Fruit fly (Drosophila melanogaster) whole organism, pupa: ENCODE data around the gene fwe.

Source experiments
- CG10348 ChIP-seq: fragments of 200-800 bp; sonication (Bioruptor generic); IDR thresholded peaks from 2 replicates; pipeline ENCODE4 v1.3.6; 2022; ENCODE audit warnings: missing biosample characterization, missing genetic modification characterization
- CG12605 ChIP-seq: fragments of 200-800 bp; sonication (Bioruptor generic); IDR thresholded peaks from 2 replicates; pipeline ENCODE4 v1.3.6; 2022; ENCODE audit warnings: missing biosample characterization, missing genetic modification characterization
- CG13204 ChIP-seq: fragments of 200-800 bp; sonication (Bioruptor generic); optimal IDR thresholded peaks from 2 replicates; lab custom pipeline; 2018; ENCODE audit warnings: missing biosample characterization, mild to moderate bottlenecking, missing genetic modification characterization, moderate library complexity
- CG14655 ChIP-seq: fragments of 200-800 bp; sonication (Bioruptor generic); optimal IDR thresholded peaks from 3 replicates; lab custom pipeline; 2017; ENCODE audit warnings: mild to moderate bottlenecking, missing biosample characterization, missing genetic modification reagents, missing genetic modification characterization
- CG15710 ChIP-seq: fragments of 200-800 bp; sonication (Bioruptor generic); optimal IDR thresholded peaks from 2 replicates; lab custom pipeline; 2018; ENCODE audit warnings: missing biosample characterization, mild to moderate bottlenecking, missing genetic modification characterization, moderate library complexity
- CG17806 ChIP-seq: fragments of 200-800 bp; sonication (Bioruptor generic); optimal IDR thresholded peaks from 2 replicates; lab custom pipeline; 2018; ENCODE audit warnings: missing biosample characterization, mild to moderate bottlenecking, missing genetic modification characterization, moderate library complexity
- CG32121 ChIP-seq: fragments of 200-800 bp; sonication (Bioruptor generic); IDR thresholded peaks from 2 replicates; pipeline ENCODE4 v1.3.6; 2022; ENCODE audit warnings: missing biosample characterization, missing genetic modification characterization
- CG34367 ChIP-seq: fragments of 200-800 bp; sonication (Bioruptor generic); optimal IDR thresholded peaks from 2 replicates; lab custom pipeline; 2018; ENCODE audit warnings: missing biosample characterization, mild to moderate bottlenecking, missing genetic modification characterization
- CG4496 ChIP-seq: fragments of 200-800 bp; sonication (Bioruptor generic); IDR thresholded peaks from 3 replicates; pipeline ENCODE4 v1.3.6; 2022; ENCODE audit warnings: missing biosample characterization, missing genetic modification characterization
- CG8159 ChIP-seq: fragments of 200-800 bp; sonication (Bioruptor generic); optimal IDR thresholded peaks from 3 replicates; lab custom pipeline; 2018; ENCODE audit warnings: missing biosample characterization, mild to moderate bottlenecking, missing genetic modification characterization, moderate library complexity
- CG8301 ChIP-seq: fragments of 200-800 bp; sonication (Bioruptor generic); optimal IDR thresholded peaks from 2 replicates; lab custom pipeline; 2018; ENCODE audit warnings: missing biosample characterization, mild to moderate bottlenecking, missing genetic modification characterization
- CG9948 ChIP-seq: fragments of 200-800 bp; sonication (Bioruptor generic); optimal IDR thresholded peaks from 2 replicates; lab custom pipeline; 2018; ENCODE audit warnings: missing biosample characterization, mild to moderate bottlenecking, missing genetic modification characterization, moderate library complexity
- D1 ChIP-seq: fragments of 200-800 bp; sonication (Bioruptor generic); optimal IDR thresholded peaks from 2 replicates; lab custom pipeline; 2018; ENCODE audit warnings: missing biosample characterization, mild to moderate bottlenecking, missing genetic modification characterization, moderate library complexity
- EcR ChIP-seq: fragments of 200-800 bp; sonication (Bioruptor generic); optimal IDR thresholded peaks from 3 replicates; lab custom pipeline; 2019; ENCODE audit warnings: missing biosample characterization, missing genetic modification characterization, mild to moderate bottlenecking, moderate library complexity, missing genetic modification reagents
- Ets98B ChIP-seq: fragments of 200-800 bp; sonication (Bioruptor generic); IDR thresholded peaks from 2 replicates; pipeline ENCODE4 v1.3.6; 2022; ENCODE audit warnings: missing biosample characterization, missing genetic modification characterization
- Pif1A ChIP-seq: fragments of 200-800 bp; sonication (Bioruptor generic); optimal IDR thresholded peaks from 3 replicates; lab custom pipeline; 2016; ENCODE audit warnings: missing biosample characterization, missing genetic modification characterization
- Pif1B ChIP-seq: fragments of 200-800 bp; sonication (Bioruptor generic); optimal IDR thresholded peaks from 3 replicates; lab custom pipeline; 2016; ENCODE audit warnings: missing biosample characterization, missing genetic modification characterization
- Snoo ChIP-seq: fragments of 200-800 bp; sonication (Bioruptor generic); optimal IDR thresholded peaks from 3 replicates; lab custom pipeline; 2017; ENCODE audit warnings: missing biosample characterization, mild to moderate bottlenecking, missing genetic modification characterization, inconsistent platforms
- fd96Ca ChIP-seq: fragments of 200-800 bp; sonication (Bioruptor generic); IDR thresholded peaks from 3 replicates; pipeline ENCODE4 v1.3.6; 2022; ENCODE audit warnings: missing biosample characterization, missing genetic modification characterization
- gl ChIP-seq: fragments of 200-800 bp; sonication (Bioruptor generic); optimal IDR thresholded peaks from 2 replicates; lab custom pipeline; 2018; ENCODE audit warnings: missing biosample characterization, mild to moderate bottlenecking, missing genetic modification characterization
- rn ChIP-seq: fragments of 200-800 bp; sonication (Bioruptor generic); IDR thresholded peaks from 2 replicates; pipeline ENCODE4 v1.3.6; 2022; ENCODE audit warnings: missing biosample characterization, missing genetic modification characterization

The fwe gene

DNA sequence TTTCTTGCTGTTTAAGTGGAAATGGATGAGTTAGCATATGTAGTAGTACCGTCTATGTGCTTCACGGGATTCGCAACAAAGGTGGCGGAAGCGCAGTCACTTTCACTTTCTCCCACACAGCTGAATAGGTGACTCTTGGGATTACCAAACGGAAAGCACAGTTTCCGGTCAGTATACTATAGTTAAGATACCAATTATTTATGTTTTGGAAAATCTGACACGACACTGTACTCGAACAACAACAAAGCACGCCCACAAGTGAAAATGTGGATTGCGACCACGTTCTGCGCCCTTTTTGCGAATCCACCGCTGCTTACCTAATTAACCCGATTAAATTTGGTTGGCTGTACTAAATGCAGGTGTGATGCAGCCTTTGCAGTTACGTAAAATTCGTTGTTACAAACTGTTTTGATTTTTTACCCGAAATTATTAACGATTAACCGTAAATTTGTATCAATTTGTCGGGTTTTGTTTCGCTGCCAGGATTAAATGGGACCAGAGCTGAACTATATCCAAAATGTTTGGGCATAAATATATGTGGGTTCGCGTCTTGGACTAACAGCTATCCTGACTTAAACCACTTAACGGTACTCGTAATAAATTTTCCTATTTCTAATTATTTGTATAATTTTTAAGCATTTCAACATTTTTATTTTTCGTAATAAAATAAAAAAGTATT is 18.8 kb upstream of the fwe start, which contains the start of gene CG18081:
Gene CG18081, minus strand, starts transcription at position 512 of the 679 bp plus-strand sequence.
- no peak for TF ChIP-seq fd96Ca (GFP tag; lab: Robert Waterston, UW)
- no peak for TF ChIP-seq EcR (GFP tag; lab: Kevin White, UChicago)
- peak; percentile 68 for TF ChIP-seq D1 (tag; lab: Kevin White, UChicago)
- no peak for TF ChIP-seq CG34367 (tag; lab: Kevin White, UChicago)
- no peak for TF ChIP-seq gl (tag; lab: Kevin White, UChicago)

- TF ChIP-seq Snoo (tag; lab: Kevin White, UChicago) (no peak), CG9948 (no peak), CG15710 (tag; lab: Kevin White, UChicago) (no peak), CG4496 (GFP tag; lab: Robert Waterston, UW) (no peak), Pif1B (no peak), CG17806 (tag; lab: Kevin White, UChicago) (no peak), fd96Ca (GFP tag; lab: Robert Waterston, UW) (no peak), CG13204 (GFP tag; lab: Kevin White, UChicago) (no peak), CG34367 (tag; lab: Kevin White, UChicago) (no peak), D1 (tag; lab: Kevin White, UChicago) (no peak), CG10348 (no peak), CG8159 (no peak), CG32121 (no peak), CG12605 (GFP tag; lab: Robert Waterston, UW) (no peak), CG14655 (GFP tag; lab: Kevin White, UChicago) (no peak), gl (tag; lab: Kevin White, UChicago) (no peak)
- TF ChIP-seq, all 21 proteins: peak for 0
These were observed 15.9 kb upstream of the fwe start, which contains the start of gene CG12713 for dm6 chr3L:15832146-15832545. Gene CG12713 (plus strand): TSS chr3L:15832464.

DNA sequence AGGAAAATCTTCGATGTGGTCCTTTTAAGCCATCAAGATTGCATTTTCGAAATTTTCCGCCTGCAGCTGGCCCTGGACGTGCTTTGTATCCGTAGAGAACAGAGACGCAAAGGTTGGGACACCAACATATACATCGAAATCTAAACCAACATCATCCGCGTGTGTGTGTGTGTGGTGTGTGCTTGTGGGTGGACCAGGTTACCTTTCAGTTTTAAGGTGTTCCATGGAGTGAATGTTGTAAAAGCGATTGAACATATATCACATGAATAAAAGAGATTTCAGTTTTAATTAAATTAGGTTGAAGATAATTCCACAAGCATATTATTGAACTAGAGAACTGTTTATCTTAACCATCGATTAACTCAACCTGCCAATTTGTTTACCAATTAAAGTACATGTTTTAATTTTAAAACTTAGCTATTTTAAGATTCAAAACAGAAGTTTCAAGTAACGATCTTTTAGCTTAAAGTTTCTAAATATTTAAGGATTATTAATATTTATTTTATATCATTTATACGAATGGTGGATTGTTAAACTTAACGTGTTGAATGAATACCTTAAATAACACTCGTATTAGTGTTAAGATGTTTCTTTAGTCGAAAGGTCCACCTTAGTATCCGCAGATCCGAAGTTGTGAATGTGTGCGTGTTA is 10.9 kb upstream of the fwe start:
- TF ChIP-seq CG10348 (no peak), EcR (GFP tag; lab: Kevin White, UChicago) (no peak), fd96Ca (GFP tag; lab: Robert Waterston, UW) (no peak), CG32121 (peak; percentile 73), D1 (tag; lab: Kevin White, UChicago) (peak; percentile 95), gl (tag; lab: Kevin White, UChicago) (peak; percentile 34), CG12605 (GFP tag; lab: Robert Waterston, UW) (peak; percentile 60; the same call in 1 of the 2 replicates), Snoo (tag; lab: Kevin White, UChicago) (peak; percentile 88), CG8301 (tag; lab: Kevin White, UChicago) (peak; percentile 86), CG17806 (tag; lab: Kevin White, UChicago) (peak; percentile 88), CG4496 (GFP tag; lab: Robert Waterston, UW) (peak; percentile 75), CG34367 (tag; lab: Kevin White, UChicago) (peak; percentile 82), rn (no peak), Pif1A (peak; percentile 90), CG8159 (peak; percentile 100), CG9948 (peak; percentile 87), CG14655 (GFP tag; lab: Kevin White, UChicago) (no peak), Ets98B (GFP tag; lab: Robert Waterston, UW) (peak; percentile 73), Pif1B (peak; percentile 87), CG15710 (tag; lab: Kevin White, UChicago) (peak; percentile 92), CG13204 (GFP tag; lab: Kevin White, UChicago) (no peak)

DNA sequence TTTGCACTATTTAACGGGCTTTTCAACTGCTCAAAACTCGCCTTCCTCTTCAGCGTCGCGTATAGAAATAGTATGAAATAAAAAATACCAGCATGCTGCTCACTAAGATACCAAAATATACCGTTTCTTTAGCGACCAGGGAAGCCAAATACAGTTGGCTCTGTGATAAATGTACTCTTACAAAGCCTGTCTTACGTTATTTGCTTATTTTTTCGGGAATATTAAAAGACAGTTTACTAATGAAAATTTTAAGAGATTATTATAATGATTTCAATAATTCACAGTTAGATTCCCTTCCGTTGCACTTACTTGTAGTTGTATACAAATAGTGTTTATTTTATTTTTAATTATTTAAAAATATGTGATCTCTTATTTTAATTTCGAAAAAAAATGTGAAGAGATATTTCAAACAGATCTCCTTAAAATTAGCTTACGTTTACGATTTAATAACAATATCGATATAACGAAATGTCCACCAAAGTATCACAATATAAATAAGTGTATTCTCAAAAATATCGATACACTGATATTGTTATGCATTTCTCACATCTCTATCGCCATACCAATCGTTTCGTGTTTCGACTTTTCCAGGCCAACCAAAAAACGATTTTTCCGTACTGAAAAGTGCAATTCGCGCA is 10.3 kb upstream of the fwe start, which contains the start of the genes DCP2 and dbo:
Gene DCP2, minus strand, starts transcription at position 77 of the 638 bp plus-strand sequence.
Gene dbo, plus strand, starts transcription at position 542 of the 638 bp plus-strand sequence.
- TF ChIP-seq CG8159 (no peak), CG14655 (GFP tag; lab: Kevin White, UChicago) (peak; percentile 62), CG15710 (tag; lab: Kevin White, UChicago) (peak; percentile 56), CG12605 (GFP tag; lab: Robert Waterston, UW) (peak; percentile 63), CG13204 (GFP tag; lab: Kevin White, UChicago) (no peak), Snoo (tag; lab: Kevin White, UChicago) (peak; percentile 40), CG9948 (peak; percentile 49), fd96Ca (GFP tag; lab: Robert Waterston, UW) (no peak), Ets98B (GFP tag; lab: Robert Waterston, UW) (peak; percentile 69), CG4496 (GFP tag; lab: Robert Waterston, UW) (peak; percentile 80), Pif1A (peak; percentile 21), CG32121 (peak; percentile 65), CG17806 (tag; lab: Kevin White, UChicago) (peak; percentile 22), CG8301 (tag; lab: Kevin White, UChicago) (peak; percentile 49), D1 (tag; lab: Kevin White, UChicago) (no peak), Pif1B (no peak), EcR (GFP tag; lab: Kevin White, UChicago) (no peak), rn (peak; percentile 42; the same call in 1 of the 2 replicates), CG10348 (no peak), gl (tag; lab: Kevin White, UChicago) (no peak), CG34367 (tag; lab: Kevin White, UChicago) (no peak)
